Fruit fly (Drosophila melanogaster) whole organism, embryonic: ENCODE measurements around the gene CG13064.

Experiments used
- Aef1 ChIP-seq: fragments of 200-800 bp; sonication (Bioruptor generic); IDR thresholded peaks from 3 replicates; pipeline ENCODE4 v1.3.6; 2022; ENCODE audit warnings: missing biosample characterization, missing genetic modification characterization
- Antp ChIP-seq: fragments of 200-800 bp; sonication (Bioruptor generic); optimal IDR thresholded peaks from 3 replicates; lab custom pipeline; 2016; ENCODE audit warnings: missing biosample characterization, missing genetic modification characterization
- Atf6 ChIP-seq: fragments of 200-800 bp; sonication (Bioruptor generic); IDR thresholded peaks from 2 replicates; pipeline ENCODE4 v1.3.6; 2022; ENCODE audit warnings: missing biosample characterization, missing genetic modification characterization
- CG10274 ChIP-seq: fragments of 200-800 bp; sonication (Bioruptor generic); optimal IDR thresholded peaks from 3 replicates; lab custom pipeline; 2017; ENCODE audit warnings: missing biosample characterization, mild to moderate bottlenecking, missing genetic modification characterization
- CG10979 ChIP-seq: fragments of 200-800 bp; sonication (Bioruptor generic); optimal IDR thresholded peaks from 2 replicates; lab custom pipeline; 2018; ENCODE audit warnings: missing biosample characterization, mild to moderate bottlenecking, missing genetic modification characterization, moderate library complexity
- CG11560 ChIP-seq: fragments of 200-800 bp; sonication (Bioruptor generic); IDR thresholded peaks from 3 replicates; pipeline ENCODE4 v1.3.6; 2022; ENCODE audit warnings: missing biosample characterization, missing genetic modification characterization
- CG12769 ChIP-seq: fragments of 200-800 bp; sonication (Bioruptor generic); optimal IDR thresholded peaks from 2 replicates; lab custom pipeline; 2019; ENCODE audit warnings: missing biosample characterization, mild to moderate bottlenecking, missing genetic modification characterization, moderate library complexity
- CG13424 ChIP-seq: fragments of 200-800 bp; sonication (Bioruptor generic); optimal IDR thresholded peaks from 2 replicates; lab custom pipeline; 2019; ENCODE audit warnings: missing biosample characterization, mild to moderate bottlenecking, missing genetic modification characterization, moderate library complexity
- CG15269 ChIP-seq: fragments of 200-800 bp; sonication (Bioruptor generic); optimal IDR thresholded peaks from 2 replicates; lab custom pipeline; 2018; ENCODE audit warnings: missing biosample characterization, mild to moderate bottlenecking, missing genetic modification characterization, moderate library complexity
- CG16863 ChIP-seq: fragments of 200-800 bp; sonication (Bioruptor generic); optimal IDR thresholded peaks from 3 replicates; lab custom pipeline; 2016; ENCODE audit warnings: missing biosample characterization, missing genetic modification characterization
- CG30403 ChIP-seq: fragments of 200-800 bp; sonication (Bioruptor generic); optimal IDR thresholded peaks from 3 replicates; lab custom pipeline; 2016; ENCODE audit warnings: missing biosample characterization, missing genetic modification characterization
- CG30431 ChIP-seq: fragments of 200-800 bp; sonication (Bioruptor generic); optimal IDR thresholded peaks from 2 replicates; lab custom pipeline; 2017; ENCODE audit warnings: missing biosample characterization, missing genetic modification characterization
- CG32772 ChIP-seq: fragments of 200-800 bp; sonication (Bioruptor generic); IDR thresholded peaks from 2 replicates; pipeline ENCODE4 v1.3.6; 2022; ENCODE audit warnings: missing biosample characterization, missing genetic modification characterization
- CG3726 ChIP-seq: fragments of 200-800 bp; sonication (Bioruptor generic); IDR thresholded peaks from 3 replicates; pipeline ENCODE4, ENCODE4 v1.3.6; 2022; ENCODE audit warnings: missing biosample characterization, missing genetic modification characterization
- CG4282 ChIP-seq: fragments of 200-800 bp; sonication (Bioruptor generic); optimal IDR thresholded peaks from 2 replicates; lab custom pipeline; 2016; ENCODE audit warnings: missing biosample characterization, missing genetic modification characterization
- CG4820 ChIP-seq: fragments of 200-800 bp; sonication (Bioruptor generic); optimal IDR thresholded peaks from 3 replicates; lab custom pipeline; 2016; ENCODE audit warnings: missing biosample characterization, missing genetic modification characterization
- CG8388 ChIP-seq: fragments of 200-800 bp; sonication (Bioruptor generic); optimal IDR thresholded peaks from 2 replicates; lab custom pipeline; 2019; ENCODE audit warnings: missing biosample characterization, mild to moderate bottlenecking, missing genetic modification characterization, moderate library complexity
- CG9437 ChIP-seq: fragments of 200-800 bp; sonication (Bioruptor generic); optimal IDR thresholded peaks from 2 replicates; lab custom pipeline; 2018; ENCODE audit warnings: missing biosample characterization, mild to moderate bottlenecking, missing genetic modification characterization
- Chrac-16 ChIP-seq: fragments of 200-800 bp; sonication (Bioruptor generic); optimal IDR thresholded peaks from 3 replicates; lab custom pipeline; 2016; ENCODE audit warnings: missing biosample characterization, missing genetic modification characterization
- CkIIα-i1 ChIP-seq: fragments of 200-800 bp; sonication (Bioruptor generic); IDR thresholded peaks from 2 replicates; pipeline ENCODE4 v1.3.6; 2022; ENCODE audit warnings: missing biosample characterization, missing genetic modification characterization
- D19B ChIP-seq: fragments of 200-800 bp; sonication (Bioruptor generic); optimal IDR thresholded peaks from 2 replicates; lab custom pipeline; 2017; ENCODE audit warnings: missing biosample characterization, mild to moderate bottlenecking, missing genetic modification characterization
- Hr51 ChIP-seq, 2 experiments: fragments of 200-800 bp; sonication (Bioruptor generic); optimal IDR thresholded peaks; 2 replicates in 1 of 2; 3 replicates in 1 of 2; lab custom pipeline; 2016 to 2018; ENCODE audit warnings: missing biosample characterization in 2 of 2, missing genetic modification characterization in 2 of 2, mild to moderate bottlenecking in 1 of 2, moderate library complexity in 1 of 2
- Hsf ChIP-seq: fragments of 200-800 bp; sonication (Bioruptor generic); optimal IDR thresholded peaks from 3 replicates; lab custom pipeline; 2016; ENCODE audit warnings: missing biosample characterization, missing genetic modification characterization
- Six4 ChIP-seq: fragments of 200-800 bp; sonication (Bioruptor generic); optimal IDR thresholded peaks from 2 replicates; lab custom pipeline; 2016; ENCODE audit warnings: missing biosample characterization, missing genetic modification characterization
- Sox102F ChIP-seq: fragments of 200-800 bp; sonication (Bioruptor generic); optimal IDR thresholded peaks from 2 replicates; lab custom pipeline; 2018; ENCODE audit warnings: missing biosample characterization, mild to moderate bottlenecking, missing genetic modification characterization, moderate library complexity
- Taf1 ChIP-seq: fragments of 200-800 bp; sonication (Bioruptor generic); IDR thresholded peaks from 2 replicates; pipeline ENCODE4 v1.3.6; 2022; ENCODE audit warnings: missing biosample characterization, missing genetic modification characterization
- Vsx1 ChIP-seq: fragments of 200-800 bp; sonication (Bioruptor generic); optimal IDR thresholded peaks from 2 replicates; lab custom pipeline; 2017; ENCODE audit warnings: missing biosample characterization, mild to moderate bottlenecking, missing genetic modification characterization, missing genetic modification reagents
- Xbp1 ChIP-seq: fragments of 200-800 bp; sonication (Bioruptor generic); optimal IDR thresholded peaks from 3 replicates; lab custom pipeline; 2016; ENCODE audit warnings: missing biosample characterization, mild to moderate bottlenecking, missing genetic modification characterization
- YL-1 ChIP-seq: fragments of 200-800 bp; sonication (Bioruptor generic); optimal IDR thresholded peaks from 3 replicates; lab custom pipeline; 2017; ENCODE audit warnings: missing biosample characterization, mild to moderate bottlenecking, missing genetic modification characterization
- ab ChIP-seq: fragments of 200-800 bp; sonication (Bioruptor generic); optimal IDR thresholded peaks from 2 replicates; lab custom pipeline; 2016; ENCODE audit warnings: missing biosample characterization, missing genetic modification characterization
- cwo ChIP-seq: fragments of 200-800 bp; sonication (Bioruptor generic); optimal IDR thresholded peaks from 3 replicates; lab custom pipeline; 2017; ENCODE audit warnings: missing biosample characterization, missing genetic modification characterization, mild to moderate bottlenecking, moderate library complexity, missing genetic modification reagents
- gro ChIP-seq: fragments of 200-800 bp; sonication (Bioruptor generic); optimal IDR thresholded peaks from 2 replicates; lab custom pipeline; 2016; ENCODE audit warnings: missing biosample characterization, missing genetic modification characterization
- ind ChIP-seq: fragments of 200-800 bp; sonication (Bioruptor generic); optimal IDR thresholded peaks from 3 replicates; lab custom pipeline; 2016; ENCODE audit warnings: missing biosample characterization, missing genetic modification characterization
- jing ChIP-seq: fragments of 200-800 bp; sonication (Bioruptor generic); optimal IDR thresholded peaks from 2 replicates; lab custom pipeline; 2018; ENCODE audit warnings: missing biosample characterization, mild to moderate bottlenecking, missing genetic modification characterization
- nerfin-1 ChIP-seq: fragments of 200-800 bp; sonication (Bioruptor generic); optimal IDR thresholded peaks from 3 replicates; lab custom pipeline; 2019; ENCODE audit warnings: missing biosample characterization, mild to moderate bottlenecking, missing genetic modification characterization, moderate library complexity
- onecut ChIP-seq: fragments of 200-800 bp; sonication (Bioruptor generic); IDR thresholded peaks from 2 replicates; pipeline ENCODE4 v1.3.6; 2022; ENCODE audit warnings: missing biosample characterization, missing genetic modification characterization
- pfk ChIP-seq: fragments of 200-800 bp; sonication (Bioruptor generic); optimal IDR thresholded peaks from 2 replicates; lab custom pipeline; 2018; ENCODE audit warnings: missing biosample characterization, mild to moderate bottlenecking, missing genetic modification characterization, moderate library complexity
- psq ChIP-seq: fragments of 200-800 bp; sonication (Bioruptor generic); optimal IDR thresholded peaks from 2 replicates; lab custom pipeline; 2017; ENCODE audit warnings: missing biosample characterization, missing genetic modification characterization
- ranshi ChIP-seq: fragments of 200-800 bp; sonication (Bioruptor generic); IDR thresholded peaks from 2 replicates; pipeline ENCODE4 v1.3.6; 2022; ENCODE audit warnings: missing biosample characterization, missing genetic modification characterization
- tio ChIP-seq: fragments of 200-800 bp; sonication (Bioruptor generic); optimal IDR thresholded peaks from 2 replicates; lab custom pipeline; 2017; ENCODE audit warnings: missing biosample characterization, missing genetic modification characterization, inconsistent platforms
- ttk ChIP-seq: fragments of 200-800 bp; sonication (Bioruptor generic); IDR thresholded peaks from 2 replicates; pipeline ENCODE4 v2.1.2; 2022; ENCODE audit warnings: missing biosample characterization, missing genetic modification characterization

CG13064 gene

dm6 chr3L:16289067-16289466, 8.9 kb downstream of the CG13064 start (continued):
- TF ChIP-seq CG32772 (GFP tag; lab: Robert Waterston, UW) (0 out of 2 replicates have a peak, but pooled peaks have one; percentile 25), CG16863 (GFP tag; lab: Kevin White, UChicago) (no peak), Sox102F (GFP tag; lab: Kevin White, UChicago) (peak; percentile 31), CG10274 (GFP tag; lab: Kevin White, UChicago) (no peak), CG15269 (tag; lab: Kevin White, UChicago) (peak; percentile 67), CG10979 (tag; lab: Kevin White, UChicago) (no peak), D19B (no peak), CG30403 (GFP tag; lab: Kevin White, UChicago) (peak; percentile 48), ab (GFP tag; lab: Kevin White, UChicago) (no peak), Chrac-16 (GFP tag; lab: Kevin White, UChicago) (peak; percentile 9), psq (GFP tag; lab: Kevin White, UChicago) (no peak), Six4 (GFP tag; lab: Kevin White, UChicago) (no peak), Aef1 (0 out of 3 replicates have a peak, but pooled peaks have one; percentile 16), ranshi (GFP tag; lab: Robert Waterston, UW) (0 out of 2 replicates have a peak, but pooled peaks have one; percentile 28), CG13424 (tag; lab: Kevin White, UChicago) (peak; percentile 41), Hr51 (GFP tag; optimal IDR thresholded peaks at IDR 0.05; lab: Kevin White, UChicago) (peak in 1 of 2 experiments; percentile 69), jing (GFP tag; lab: Kevin White, UChicago) (no peak), Hsf (GFP tag; lab: Kevin White, UChicago) (no peak), cwo (GFP tag; lab: Kevin White, UChicago) (no peak), Taf1 (GFP tag; lab: Robert Waterston, UW) (no peak), CG8388 (no peak), gro (no peak), pfk (GFP tag; lab: Kevin White, UChicago) (no peak), ttk (GFP tag; lab: Robert Waterston, UW) (0 out of 2 replicates have a peak, but pooled peaks have one; percentile 11), Atf6 (peak; percentile 38; the same call in 1 of the 2 replicates), CG30431 (GFP tag; lab: Kevin White, UChicago) (no peak), Antp (GFP tag; lab: Kevin White, UChicago) (no peak), nerfin-1 (tag; lab: Kevin White, UChicago) (no peak), CG3726 (no peak), tio (GFP tag; lab: Kevin White, UChicago) (peak; percentile 5), CkIIα-i1 (GFP tag; lab: Robert Waterston, UW) (no peak), CG4820 (GFP tag; lab: Kevin White, UChicago) (no peak), CG11560 (tag; lab: Robert Waterston, UW) (no peak), Vsx1 (GFP tag; lab: Kevin White, UChicago) (no peak), onecut (GFP tag; lab: Robert Waterston, UW) (0 out of 2 replicates have a peak, but pooled peaks have one; percentile 7), CG12769 (tag; lab: Kevin White, UChicago) (no peak), CG4282 (no peak), YL-1 (GFP tag; lab: Kevin White, UChicago) (no peak), ind (GFP tag; lab: Kevin White, UChicago) (peak; percentile 23), CG9437 (GFP tag; lab: Kevin White, UChicago) (peak; percentile 25), Xbp1 (peak; percentile 56)
- TF ChIP-seq, all 482 proteins: peak for 73
